Worm (Caenorhabditis elegans) whole organism, L3 larva: ENCODE results near the gene ncap-1.

ENCODE experiments used
- elt-1 ChIP-seq: fragments of 150-350 bp; optimal IDR thresholded peaks from 2 replicates; lab custom pipeline; 2014; ENCODE audit warnings: missing biosample characterization, missing genetic modification characterization
- nhr-77 ChIP-seq: fragments of 150-350 bp; optimal IDR thresholded peaks from 2 replicates; lab custom pipeline; 2014; ENCODE audit warnings: missing biosample characterization, missing genetic modification characterization
- pha-4 ChIP-seq: fragments of 150-350 bp; optimal IDR thresholded peaks from 2 replicates; lab custom pipeline; 2014; ENCODE audit warnings: missing biosample characterization, missing genetic modification reagents, missing genetic modification characterization
- unc-39 ChIP-seq: sonication (generic microtip); optimal IDR thresholded peaks from 4 replicates; lab custom pipeline; 2017; ENCODE audit warnings: missing biosample characterization, missing genetic modification characterization
- ztf-11 ChIP-seq: fragments of 150-350 bp; optimal IDR thresholded peaks from 2 replicates; lab custom pipeline; 2014; ENCODE audit warnings: missing biosample characterization, missing genetic modification characterization

ce11 chrII:2966350-2966749 is 47.2 kb upstream of the ncap-1 start:
- TF ChIP-seq nhr-77 (tag; lab: Kevin White, UChicago) (no peak), elt-1 (tag; lab: Kevin White, UChicago) (no peak), pha-4 (tag; lab: Kevin White, UChicago) (no peak), unc-39 (tag; lab: Kevin White, UChicago) (no peak), ztf-11 (tag; lab: Kevin White, UChicago) (no peak)
